Fruit fly (Drosophila melanogaster): ENCODE results near the gene CG32719.

Gene CG32719

DNA sequence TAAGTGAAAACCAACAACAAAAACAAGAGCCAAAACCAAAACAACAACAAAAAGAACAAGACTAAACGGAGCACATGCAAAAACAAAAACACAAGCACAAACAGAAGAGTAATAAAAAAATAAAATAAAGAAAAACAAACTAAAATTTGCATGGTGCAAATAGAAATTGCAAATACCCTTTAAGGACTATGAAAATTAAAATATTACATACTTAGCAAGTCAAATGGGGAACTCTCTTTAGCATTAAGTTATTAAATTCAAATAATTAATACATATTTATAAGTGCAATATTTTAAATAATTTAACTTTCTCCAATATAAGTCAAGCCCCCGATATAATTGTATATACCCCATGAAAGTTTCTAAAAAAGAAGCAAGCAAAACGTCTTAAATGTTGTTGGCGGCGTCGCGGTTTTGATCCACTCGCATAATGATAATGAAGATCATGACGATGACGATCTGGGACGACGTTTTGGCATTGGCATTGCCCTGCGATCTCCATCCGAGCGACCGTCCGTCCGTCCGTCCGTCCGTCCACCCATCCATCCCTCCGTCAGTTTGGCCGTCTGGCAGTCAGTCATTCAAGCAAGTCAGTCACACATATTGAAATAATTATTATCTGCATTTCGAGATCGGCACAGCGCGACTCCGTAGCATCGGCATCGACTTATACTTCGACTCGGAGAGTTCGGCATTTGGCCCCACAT is 6.9 kb downstream of the CG32719 start:
- TF ChIP-seq Mnt (GFP tag; optimal IDR thresholded peaks at IDR 0.05) (no peak), bab1 (GFP tag; optimal IDR thresholded peaks at IDR 0.05) (no peak), tj (GFP tag; optimal IDR thresholded peaks at IDR 0.05) (no peak), Crg-1 (GFP tag; optimal IDR thresholded peaks at IDR 0.05) (no peak), CG7101 (tag; optimal IDR thresholded peaks at IDR 0.05) (no peak), pad (GFP tag; optimal IDR thresholded peaks at IDR 0.05) (no peak), kay (GFP tag; ENCODE audit: borderline replicate concordance) (no peak), CG7045 (GFP tag; optimal IDR thresholded peaks at IDR 0.05) (no peak), CG14711 (tag; optimal IDR thresholded peaks at IDR 0.05) (no peak), CG1620 (GFP tag; optimal IDR thresholded peaks at IDR 0.05) (no peak), CG11617 (GFP tag; optimal IDR thresholded peaks at IDR 0.05) (no peak), Clk (GFP tag; optimal IDR thresholded peaks at IDR 0.05) (no peak), ovo (GFP tag; optimal IDR thresholded peaks at IDR 0.05) (no peak), CG33017 (tag; optimal IDR thresholded peaks at IDR 0.05) (no peak), CG5204 (GFP tag; optimal IDR thresholded peaks at IDR 0.05) (no peak), cic (GFP tag; optimal IDR thresholded peaks at IDR 0.05) (no peak), cnc (optimal IDR thresholded peaks at IDR 0.05) (no peak), toe (GFP tag; optimal IDR thresholded peaks at IDR 0.05) (no peak), Hr96 (GFP tag; optimal IDR thresholded peaks at IDR 0.05) (no peak), CG12768 (GFP tag; optimal IDR thresholded peaks at IDR 0.05) (no peak)

dm6 chrX:7539126-7539525 is 8.7 kb downstream of the CG32719 start:
- TF ChIP-seq cic (GFP tag; optimal IDR thresholded peaks at IDR 0.05) (no peak), Hr96 (GFP tag; optimal IDR thresholded peaks at IDR 0.05) (no peak), tj (GFP tag; optimal IDR thresholded peaks at IDR 0.05) (peak; percentile 10), pad (GFP tag; optimal IDR thresholded peaks at IDR 0.05) (no peak)

DNA sequence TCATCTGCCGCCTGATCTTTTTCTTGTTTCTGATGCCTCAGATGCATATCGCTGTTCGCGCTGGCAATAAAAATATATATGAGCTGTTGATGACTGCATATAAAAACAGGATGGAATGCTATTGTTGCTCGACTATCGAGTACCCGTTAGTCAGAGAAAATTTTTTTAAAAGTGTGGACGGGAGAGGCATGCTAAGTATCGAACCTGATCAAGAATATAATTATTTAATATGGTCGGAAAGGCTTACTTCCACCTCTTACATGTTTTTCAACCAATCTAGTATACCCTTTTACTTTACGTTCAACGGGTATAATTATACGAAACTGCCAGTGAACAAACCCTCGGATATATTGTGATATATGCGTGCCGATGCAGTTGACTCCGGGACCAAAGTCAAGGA is 10.0 kb downstream of the CG32719 start:
- TF ChIP-seq Hr96 (GFP tag; optimal IDR thresholded peaks at IDR 0.05) = no peak
- TF ChIP-seq CG12768 (GFP tag; optimal IDR thresholded peaks at IDR 0.05) = no peak
- no peak for TF ChIP-seq Clk (GFP tag; optimal IDR thresholded peaks at IDR 0.05)
- TF ChIP-seq CG5204 (GFP tag; optimal IDR thresholded peaks at IDR 0.05) = no peak
- TF ChIP-seq cnc (optimal IDR thresholded peaks at IDR 0.05) = no peak
- TF ChIP-seq Crg-1 (GFP tag; optimal IDR thresholded peaks at IDR 0.05) = no peak
- TF ChIP-seq cic (GFP tag; optimal IDR thresholded peaks at IDR 0.05) = no peak
- no peak for TF ChIP-seq kay (GFP tag; ENCODE audit: borderline replicate concordance)
- TF ChIP-seq CG33017 (tag; optimal IDR thresholded peaks at IDR 0.05) = no peak
- TF ChIP-seq CG1620 (GFP tag; optimal IDR thresholded peaks at IDR 0.05) = no peak
- TF ChIP-seq bab1 (GFP tag; optimal IDR thresholded peaks at IDR 0.05) = no peak
- no peak for TF ChIP-seq Mnt (GFP tag; optimal IDR thresholded peaks at IDR 0.05)
- TF ChIP-seq CG14711 (tag; optimal IDR thresholded peaks at IDR 0.05) = no peak
- no peak for TF ChIP-seq toe (GFP tag; optimal IDR thresholded peaks at IDR 0.05)
- TF ChIP-seq CG7101 (tag; optimal IDR thresholded peaks at IDR 0.05) = no peak
- TF ChIP-seq ovo (GFP tag; optimal IDR thresholded peaks at IDR 0.05) = no peak
- TF ChIP-seq tj (GFP tag; optimal IDR thresholded peaks at IDR 0.05) = no peak
- TF ChIP-seq CG11617 (GFP tag; optimal IDR thresholded peaks at IDR 0.05) = no peak

DNA sequence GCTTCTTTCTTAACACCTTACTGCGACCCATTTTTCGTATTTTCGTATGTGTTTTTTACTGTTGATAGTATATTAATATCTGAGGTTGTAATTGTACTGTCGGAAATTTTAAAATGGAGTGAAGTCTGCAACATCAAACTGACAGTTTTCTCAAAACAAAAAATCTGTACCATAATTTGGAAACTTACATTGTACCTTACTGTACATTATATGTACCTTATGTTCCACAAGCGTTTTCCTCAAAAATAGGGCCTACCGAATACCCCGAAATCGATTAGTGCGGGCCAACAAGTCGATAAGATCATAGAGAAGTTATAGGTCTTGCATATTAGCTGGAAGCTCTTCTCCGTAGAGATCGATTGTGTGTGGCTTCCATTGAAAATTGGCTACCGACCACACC is 10.9 kb downstream of the CG32719 start, which contains the start of gene CG32720:
CG32720 (minus strand) TSS at position 101 of the 400 bp plus-strand sequence.
- TF ChIP-seq ovo (GFP tag; optimal IDR thresholded peaks at IDR 0.05) (no peak), CG7045 (GFP tag; optimal IDR thresholded peaks at IDR 0.05) (no peak), CG11617 (GFP tag; optimal IDR thresholded peaks at IDR 0.05) (no peak), toe (GFP tag; optimal IDR thresholded peaks at IDR 0.05) (no peak), cnc (optimal IDR thresholded peaks at IDR 0.05) (no peak), CG5204 (GFP tag; optimal IDR thresholded peaks at IDR 0.05) (no peak), cic (GFP tag; optimal IDR thresholded peaks at IDR 0.05) (no peak), tj (GFP tag; optimal IDR thresholded peaks at IDR 0.05) (no peak), Clk (GFP tag; optimal IDR thresholded peaks at IDR 0.05) (no peak)

dm6 chrX:7534864-7535263 is 12.9 kb downstream of the CG32719 start:
- TF ChIP-seq kay (GFP tag; ENCODE audit: borderline replicate concordance) (no peak), CG5204 (GFP tag; optimal IDR thresholded peaks at IDR 0.05) (no peak), CG11617 (GFP tag; optimal IDR thresholded peaks at IDR 0.05) (no peak), cic (GFP tag; optimal IDR thresholded peaks at IDR 0.05) (no peak), CG1620 (GFP tag; optimal IDR thresholded peaks at IDR 0.05) (no peak), pad (GFP tag; optimal IDR thresholded peaks at IDR 0.05) (no peak), ovo (GFP tag; optimal IDR thresholded peaks at IDR 0.05) (no peak), Hr96 (GFP tag; optimal IDR thresholded peaks at IDR 0.05) (no peak), cnc (optimal IDR thresholded peaks at IDR 0.05) (no peak), tj (GFP tag; optimal IDR thresholded peaks at IDR 0.05) (no peak), CG7101 (tag; optimal IDR thresholded peaks at IDR 0.05) (no peak), Mnt (GFP tag; optimal IDR thresholded peaks at IDR 0.05) (no peak), CG12768 (GFP tag; optimal IDR thresholded peaks at IDR 0.05) (no peak), CG33017 (tag; optimal IDR thresholded peaks at IDR 0.05) (no peak), bab1 (GFP tag; optimal IDR thresholded peaks at IDR 0.05) (no peak), CG14711 (tag; optimal IDR thresholded peaks at IDR 0.05) (no peak), toe (GFP tag; optimal IDR thresholded peaks at IDR 0.05) (no peak), CG7045 (GFP tag; optimal IDR thresholded peaks at IDR 0.05) (no peak), Crg-1 (GFP tag; optimal IDR thresholded peaks at IDR 0.05) (no peak)

dm6 chrX:7530204-7530603 is 17.6 kb downstream of the CG32719 start:
- TF ChIP-seq Mnt (GFP tag; optimal IDR thresholded peaks at IDR 0.05) = no peak
- no peak for TF ChIP-seq pad (GFP tag; optimal IDR thresholded peaks at IDR 0.05)
- no peak for TF ChIP-seq ovo (GFP tag; optimal IDR thresholded peaks at IDR 0.05)
- TF ChIP-seq CG12768 (GFP tag; optimal IDR thresholded peaks at IDR 0.05) = no peak
- TF ChIP-seq CG7101 (tag; optimal IDR thresholded peaks at IDR 0.05) = no peak
- no peak for TF ChIP-seq cic (GFP tag; optimal IDR thresholded peaks at IDR 0.05)
- TF ChIP-seq CG14711 (tag; optimal IDR thresholded peaks at IDR 0.05) = no peak
- TF ChIP-seq CG1620 (GFP tag; optimal IDR thresholded peaks at IDR 0.05) = no peak
- TF ChIP-seq toe (GFP tag; optimal IDR thresholded peaks at IDR 0.05) = no peak
- no peak for TF ChIP-seq CG7045 (GFP tag; optimal IDR thresholded peaks at IDR 0.05)
- TF ChIP-seq Clk (GFP tag; optimal IDR thresholded peaks at IDR 0.05) = no peak
- no peak for TF ChIP-seq kay (GFP tag; ENCODE audit: borderline replicate concordance)
- TF ChIP-seq CG11617 (GFP tag; optimal IDR thresholded peaks at IDR 0.05) = no peak
- TF ChIP-seq bab1 (GFP tag; optimal IDR thresholded peaks at IDR 0.05) = no peak
- TF ChIP-seq cnc (optimal IDR thresholded peaks at IDR 0.05) = no peak
- TF ChIP-seq Crg-1 (GFP tag; optimal IDR thresholded peaks at IDR 0.05) = no peak
- no peak for TF ChIP-seq CG5204 (GFP tag; optimal IDR thresholded peaks at IDR 0.05)
- TF ChIP-seq CG33017 (tag; optimal IDR thresholded peaks at IDR 0.05) = no peak
- no peak for TF ChIP-seq tj (GFP tag; optimal IDR thresholded peaks at IDR 0.05)
- no peak for TF ChIP-seq Hr96 (GFP tag; optimal IDR thresholded peaks at IDR 0.05)

Data from whole organism, adult.